Fruit fly (Drosophila melanogaster): Measurements from ENCODE around the gene CG3793.
A peak's percentile ranks its signal among the peaks of the same experiment; 100 is the strongest.

Gene CG3793

dm6 chr2L:15760666-15761065, 3.4 kb upstream of the CG3793 start:
- TF ChIP-seq CG15336 (GFP tag; IDR thresholded peaks at IDR 0.05) (0 out of 2 replicates have a peak, but pooled peaks have one; percentile 20), Hr38 (GFP tag; optimal IDR thresholded peaks at IDR 0.05) (no peak), Eip93F (GFP tag; optimal IDR thresholded peaks at IDR 0.05) (no peak), eg (GFP tag; IDR thresholded peaks at IDR 0.05) (peak; percentile 39; the same call in 2 of the 3 replicates), CG4318 (GFP tag; optimal IDR thresholded peaks at IDR 0.05) (no peak), CG32006 (GFP tag; optimal IDR thresholded peaks at IDR 0.05) (no peak)

DNA sequence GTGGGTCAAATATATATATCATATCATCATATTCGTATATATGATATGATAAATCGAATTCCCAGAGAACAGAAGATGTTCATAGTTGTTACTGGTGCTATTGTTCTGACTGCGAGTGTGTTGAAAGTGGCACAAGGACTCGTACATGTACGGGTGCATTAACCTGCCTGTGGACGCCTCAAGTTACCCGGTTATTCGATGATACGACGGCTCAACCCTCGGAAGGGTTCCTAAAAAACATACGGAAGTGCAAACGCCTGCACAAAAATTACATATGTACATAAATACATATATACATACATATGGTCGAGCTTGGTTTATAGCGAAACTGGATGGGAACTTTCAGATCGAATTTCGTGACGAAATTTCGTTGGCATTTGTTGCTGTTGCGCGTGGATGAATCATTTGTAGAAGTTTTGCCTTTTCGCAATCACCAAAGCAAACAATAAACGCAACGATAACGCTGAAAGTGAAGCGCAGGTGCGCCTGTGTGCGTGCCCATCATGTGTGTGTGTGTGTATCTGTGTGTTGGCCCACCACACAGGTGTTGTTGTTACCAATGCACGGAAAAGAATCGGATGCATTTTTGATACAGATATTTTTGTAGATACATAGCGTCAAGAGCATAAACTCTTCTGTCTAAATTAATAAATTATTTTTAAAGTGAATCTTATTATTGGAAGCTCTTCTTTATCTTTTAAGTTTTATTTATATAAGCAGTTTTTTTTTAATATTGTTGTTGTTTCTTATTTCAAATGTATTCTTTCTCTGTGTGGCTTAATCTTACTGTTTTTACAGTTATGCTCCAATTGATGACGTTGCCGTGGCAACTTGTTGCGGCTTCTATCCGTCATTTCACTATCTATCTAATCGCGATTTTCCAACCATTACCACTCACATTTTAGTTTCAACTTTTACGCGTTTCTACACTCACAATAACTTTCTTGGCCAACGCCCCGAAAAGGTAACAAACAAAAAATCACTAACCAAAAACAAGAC, 2.3 kb upstream of the CG3793 start:
- TF ChIP-seq CG31627 (GFP tag; optimal IDR thresholded peaks at IDR 0.05) (peak; percentile 89), CG10669 (GFP tag; optimal IDR thresholded peaks at IDR 0.05) (peak; percentile 74), dac (GFP tag; optimal IDR thresholded peaks at IDR 0.05) (no peak), Hr38 (GFP tag; optimal IDR thresholded peaks at IDR 0.05) (no peak), fd59A (GFP tag; optimal IDR thresholded peaks at IDR 0.05) (peak; percentile 40), CG3032 (tag; optimal IDR thresholded peaks at IDR 0.05) (peak; percentile 84), Ets96B (tag; optimal IDR thresholded peaks at IDR 0.05) (peak; percentile 78), Sox15 (GFP tag; optimal IDR thresholded peaks at IDR 0.05) (peak; percentile 56), spab (GFP tag; optimal IDR thresholded peaks at IDR 0.05) (peak; percentile 72), CG7368 (GFP tag; optimal IDR thresholded peaks at IDR 0.05) (peak; percentile 63), Hr39 (GFP tag; optimal IDR thresholded peaks at IDR 0.05) (peak; percentile 70), CG6163 (GFP tag; IDR thresholded peaks at IDR 0.05) (peak; percentile 88), fkh (GFP tag; optimal IDR thresholded peaks at IDR 0.05) (peak; percentile 62), Met (GFP tag; optimal IDR thresholded peaks at IDR 0.05) (peak; percentile 78), CG11762 (GFP tag; optimal IDR thresholded peaks at IDR 0.05; ENCODE audit: insufficient read depth) (peak; percentile 73), CG8319 (GFP tag; optimal IDR thresholded peaks at IDR 0.05) (peak; percentile 77), Sox14 (GFP tag; optimal IDR thresholded peaks at IDR 0.05) (peak; percentile 74), vri (GFP tag; optimal IDR thresholded peaks at IDR 0.05) (peak; percentile 70), CG10631 (GFP tag; optimal IDR thresholded peaks at IDR 0.05) (peak; percentile 78), CG16779 (tag; optimal IDR thresholded peaks at IDR 0.05) (peak; percentile 32), CG6276 (GFP tag; optimal IDR thresholded peaks at IDR 0.05) (no peak), net (GFP tag; optimal IDR thresholded peaks at IDR 0.05) (peak; percentile 29), OdsH (GFP tag; optimal IDR thresholded peaks at IDR 0.05) (peak; percentile 85), CG34406 (GFP tag; optimal IDR thresholded peaks at IDR 0.05) (peak; percentile 90), Ets21C (GFP tag; optimal IDR thresholded peaks at IDR 0.05) (peak; percentile 73), Smox (GFP tag; optimal IDR thresholded peaks at IDR 0.05) (peak; percentile 82), lz (GFP tag; optimal IDR thresholded peaks at IDR 0.05) (peak; percentile 84), Eip75B (GFP tag; optimal IDR thresholded peaks at IDR 0.05) (peak; percentile 77), fd85E (GFP tag; optimal IDR thresholded peaks at IDR 0.05) (no peak), Gug (GFP tag; IDR thresholded peaks at IDR 0.05) (peak; percentile 84), CG11294 (GFP tag; IDR thresholded peaks at IDR 0.05) (peak; percentile 71), CG1621 (tag; optimal IDR thresholded peaks at IDR 0.05) (no peak), CG11902 (GFP tag; optimal IDR thresholded peaks at IDR 0.05) (peak; percentile 71), CG6792 (GFP tag; optimal IDR thresholded peaks at IDR 0.05) (peak; percentile 86), eg (GFP tag; IDR thresholded peaks at IDR 0.05) (peak; percentile 91), Eip93F (GFP tag; optimal IDR thresholded peaks at IDR 0.05) (peak; percentile 27), CG32006 (GFP tag; optimal IDR thresholded peaks at IDR 0.05) (peak; percentile 89), achi (GFP tag; optimal IDR thresholded peaks at IDR 0.05) (peak; percentile 82), CG6854 (GFP tag; optimal IDR thresholded peaks at IDR 0.05) (peak; percentile 35), Hr4 (GFP tag; optimal IDR thresholded peaks at IDR 0.05) (no peak), esn (GFP tag; optimal IDR thresholded peaks at IDR 0.05) (peak; percentile 93), dsx (GFP tag; optimal IDR thresholded peaks at IDR 0.05; ENCODE audit: poor library complexity, severe bottlenecking) (no peak), Sox102F (GFP tag; optimal IDR thresholded peaks at IDR 0.05) (peak; percentile 87), CG4318 (GFP tag; optimal IDR thresholded peaks at IDR 0.05) (peak; percentile 78), Blimp-1 (GFP tag; optimal IDR thresholded peaks at IDR 0.05) (peak; percentile 86)
